Worm (Caenorhabditis elegans) whole organism, L4 larva: ENCODE results near the gene unc-77.

Experiments
- F37D6.2 ChIP-seq: sonication (generic microtip); optimal IDR thresholded peaks from 2 replicates; lab custom pipeline; 2016; ENCODE audit warnings: mild to moderate bottlenecking, missing genetic modification characterization, missing compliant biosample characterization
- F44E2.7 ChIP-seq: fragments of 200-800 bp; sonication (Bioruptor generic); IDR thresholded peaks from 2 replicates; pipeline ENCODE4 v2.1.2; 2022; ENCODE audit warnings: missing genetic modification characterization, missing compliant biosample characterization
- R02D3.7 ChIP-seq: fragments of 150-350 bp; sonication (generic microtip); optimal IDR thresholded peaks from 3 replicates; lab custom pipeline; 2014; ENCODE audit warnings: missing biosample characterization, missing genetic modification characterization
- T20F7.1 ChIP-seq: fragments of 200-800 bp; sonication (Bioruptor generic); optimal IDR thresholded peaks from 2 replicates; lab custom pipeline; 2018; ENCODE audit warnings: mild to moderate bottlenecking, missing genetic modification characterization, missing compliant biosample characterization
- Y75B8A.6 ChIP-seq: fragments of 200-800 bp; sonication (Bioruptor generic); IDR thresholded peaks from 2 replicates; pipeline ENCODE4 v1.3.6; 2022; ENCODE audit warnings: missing genetic modification reagents, missing genetic modification characterization, missing compliant biosample characterization
- ZK337.2 ChIP-seq: fragments of 200-800 bp; sonication (Bioruptor generic); IDR thresholded peaks from 2 replicates; pipeline ENCODE4 v1.3.6; 2022; ENCODE audit warnings: missing genetic modification reagents, missing genetic modification characterization, missing compliant biosample characterization
- aly-2 ChIP-seq: sonication (generic microtip); optimal IDR thresholded peaks from 2 replicates; lab custom pipeline; 2018; ENCODE audit warnings: missing biosample characterization, missing genetic modification characterization
- ama-1 ChIP-seq: fragments of 150-350 bp; optimal IDR thresholded peaks from 2 replicates; lab custom pipeline; 2014; ENCODE audit warnings: inconsistent platforms, mixed read lengths
- attf-4 ChIP-seq: sonication (generic microtip); optimal IDR thresholded peaks from 3 replicates; lab custom pipeline; 2017; ENCODE audit warnings: missing biosample characterization, missing genetic modification characterization
- ceh-20 ChIP-seq: fragments of 200-800 bp; sonication (Bioruptor generic); IDR thresholded peaks from 2 replicates; pipeline ENCODE4 v1.3.6; 2022; ENCODE audit warnings: missing genetic modification reagents, missing genetic modification characterization, missing compliant biosample characterization
- ceh-32 ChIP-seq: sonication (generic microtip); optimal IDR thresholded peaks from 2 replicates; lab custom pipeline; 2016; ENCODE audit warnings: mild to moderate bottlenecking, missing genetic modification characterization, missing compliant biosample characterization; ENCODE audit not compliant: poor library complexity
- ceh-82 ChIP-seq: sonication (generic microtip); optimal IDR thresholded peaks from 2 replicates; lab custom pipeline; 2017; ENCODE audit warnings: missing biosample characterization, missing genetic modification characterization
- ces-1 ChIP-seq: fragments of 150-350 bp; sonication (generic microtip); optimal IDR thresholded peaks from 4 replicates; lab custom pipeline; 2014; ENCODE audit warnings: missing biosample characterization, missing genetic modification reagents, missing genetic modification characterization
- ctbp-1 ChIP-seq: fragments of 200-800 bp; sonication (Bioruptor generic); IDR thresholded peaks from 2 replicates; pipeline ENCODE4 v1.3.6; 2022; ENCODE audit warnings: missing genetic modification reagents, missing genetic modification characterization, missing compliant biosample characterization
- daf-16 ChIP-seq, 3 experiments: sonication (generic microtip); optimal IDR thresholded peaks; 2 replicates each; lab custom pipeline; 2016 to 2017; ENCODE audit warnings: missing genetic modification characterization in 3 of 3, missing genetic modification reagents in 3 of 3, mild to moderate bottlenecking in 2 of 3, missing compliant biosample characterization in 2 of 3, missing biosample characterization in 1 of 3, moderate library complexity in 1 of 3
- dmd-6 ChIP-seq: fragments of 200-800 bp; sonication (Bioruptor generic); IDR thresholded peaks from 2 replicates; pipeline ENCODE4 v1.3.6; 2022; ENCODE audit warnings: missing genetic modification reagents, missing genetic modification characterization, missing compliant biosample characterization
- dmd-9 ChIP-seq: fragments of 200-800 bp; sonication (Bioruptor generic); IDR thresholded peaks from 2 replicates; pipeline ENCODE4 v1.3.6; 2022; ENCODE audit warnings: missing genetic modification reagents, missing genetic modification characterization, missing compliant biosample characterization
- dpl-1 ChIP-seq: fragments of 150-350 bp; optimal IDR thresholded peaks from 2 replicates; lab custom pipeline; 2014; ENCODE audit warnings: missing biosample characterization, missing genetic modification reagents, missing genetic modification characterization
- dve-1 ChIP-seq: sonication (generic microtip); optimal IDR thresholded peaks from 2 replicates; lab custom pipeline; 2017; ENCODE audit warnings: antibody characterized with exemption, mild to moderate bottlenecking, missing genetic modification characterization, missing compliant biosample characterization; ENCODE audit not compliant: insufficient read depth
- gei-8 ChIP-seq: fragments of 200-800 bp; sonication (Bioruptor generic); optimal IDR thresholded peaks from 2 replicates; lab custom pipeline; 2018; ENCODE audit warnings: mild to moderate bottlenecking, missing genetic modification characterization, missing compliant biosample characterization
- hlh-11 ChIP-seq: fragments of 200-800 bp; sonication (Bioruptor generic); optimal IDR thresholded peaks from 2 replicates; lab custom pipeline; 2018; ENCODE audit warnings: mild to moderate bottlenecking, missing genetic modification characterization, missing compliant biosample characterization
- lin-1 ChIP-seq: fragments of 200-800 bp; sonication (Bioruptor generic); IDR thresholded peaks from 2 replicates; pipeline ENCODE4 v1.3.6; 2022; ENCODE audit warnings: missing genetic modification reagents, missing genetic modification characterization, missing compliant biosample characterization
- lin-13 ChIP-seq: fragments of 150-350 bp; optimal IDR thresholded peaks from 2 replicates; lab custom pipeline; 2014; ENCODE audit warnings: missing biosample characterization, missing genetic modification reagents, missing genetic modification characterization
- lin-15B ChIP-seq: fragments of 150-350 bp; sonication (generic microtip); optimal IDR thresholded peaks from 3 replicates; lab custom pipeline; 2014; ENCODE audit warnings: missing biosample characterization, missing genetic modification characterization
- lin-39 ChIP-seq: fragments of 150-350 bp; optimal IDR thresholded peaks from 2 replicates; lab custom pipeline; 2014; ENCODE audit warnings: missing biosample characterization, missing genetic modification reagents, missing genetic modification characterization
- madf-5 ChIP-seq, 2 experiments: fragments of 200-800 bp; sonication (Bioruptor generic); IDR thresholded peaks; 2 replicates each; pipeline ENCODE4 v1.3.6; 2022; ENCODE audit warnings: missing compliant biosample characterization in 2 of 2, missing genetic modification characterization in 2 of 2
- mdt-29 ChIP-seq: fragments of 200-800 bp; sonication (Bioruptor generic); IDR thresholded peaks from 2 replicates; pipeline ENCODE4 v1.3.6; 2022; ENCODE audit warnings: missing genetic modification reagents, missing genetic modification characterization, missing compliant biosample characterization
- mep-1 ChIP-seq: fragments of 150-350 bp; sonication (generic microtip); optimal IDR thresholded peaks from 3 replicates; lab custom pipeline; 2014; ENCODE audit warnings: missing biosample characterization, missing genetic modification characterization
- nhr-102 ChIP-seq: sonication (generic microtip); optimal IDR thresholded peaks from 2 replicates; lab custom pipeline; 2016; ENCODE audit warnings: mild to moderate bottlenecking, missing genetic modification characterization, moderate library complexity, missing compliant biosample characterization
- nhr-111 ChIP-seq: fragments of 200-800 bp; sonication (Bioruptor generic); optimal IDR thresholded peaks from 2 replicates; lab custom pipeline; 2018; ENCODE audit warnings: mild to moderate bottlenecking, missing genetic modification characterization, missing compliant biosample characterization
- nhr-28 ChIP-seq: fragments of 150-350 bp; optimal IDR thresholded peaks from 2 replicates; lab custom pipeline; 2014; ENCODE audit warnings: missing biosample characterization, missing genetic modification characterization
- nhr-41 ChIP-seq: fragments of 200-800 bp; sonication (Bioruptor generic); IDR thresholded peaks from 2 replicates; pipeline ENCODE4 v1.3.6; 2022; ENCODE audit warnings: missing genetic modification reagents, missing genetic modification characterization, missing compliant biosample characterization
- nhr-48 ChIP-seq: sonication (generic microtip); optimal IDR thresholded peaks from 2 replicates; lab custom pipeline; 2016; ENCODE audit warnings: mild to moderate bottlenecking, missing genetic modification characterization, missing compliant biosample characterization
- nhr-76 ChIP-seq: fragments of 150-350 bp; optimal IDR thresholded peaks from 2 replicates; lab custom pipeline; 2014; ENCODE audit warnings: missing biosample characterization, missing genetic modification characterization
- php-3 ChIP-seq: fragments of 200-800 bp; sonication (Bioruptor generic); IDR thresholded peaks from 2 replicates; pipeline ENCODE4 v1.3.6; 2022; ENCODE audit warnings: missing genetic modification reagents, missing genetic modification characterization, missing compliant biosample characterization
- pqm-1 ChIP-seq: sonication (generic microtip); optimal IDR thresholded peaks from 2 replicates; lab custom pipeline; 2017; ENCODE audit warnings: missing biosample characterization, missing genetic modification characterization
- sdz-12 ChIP-seq: fragments of 200-800 bp; sonication (Bioruptor generic); optimal IDR thresholded peaks from 2 replicates; lab custom pipeline; 2018; ENCODE audit warnings: mild to moderate bottlenecking, missing genetic modification characterization, missing compliant biosample characterization
- set-16 ChIP-seq: fragments of 200-800 bp; sonication (Bioruptor generic); IDR thresholded peaks from 2 replicates; pipeline ENCODE4 v1.3.6; 2022; ENCODE audit warnings: missing genetic modification reagents, missing genetic modification characterization, missing compliant biosample characterization
- skn-1 ChIP-seq: fragments of 150-350 bp; optimal IDR thresholded peaks from 2 replicates; lab custom pipeline; 2014; ENCODE audit warnings: missing biosample characterization, missing genetic modification characterization
- unc-39 ChIP-seq: sonication (generic microtip); optimal IDR thresholded peaks from 2 replicates; lab custom pipeline; 2017; ENCODE audit warnings: missing biosample characterization, missing genetic modification characterization
- zag-1 ChIP-seq: fragments of 150-350 bp; optimal IDR thresholded peaks from 2 replicates; lab custom pipeline; 2014; ENCODE audit warnings: missing biosample characterization, missing genetic modification characterization
- zfp-2 ChIP-seq: sonication (generic microtip); optimal IDR thresholded peaks from 2 replicates; lab custom pipeline; 2016; ENCODE audit warnings: mild to moderate bottlenecking, missing genetic modification characterization, missing compliant biosample characterization
- zip-2 ChIP-seq: fragments of 150-350 bp; optimal IDR thresholded peaks from 2 replicates; lab custom pipeline; 2014; ENCODE audit warnings: missing biosample characterization, missing genetic modification characterization
- ztf-11 ChIP-seq: fragments of 150-350 bp; optimal IDR thresholded peaks from 2 replicates; lab custom pipeline; 2014; ENCODE audit warnings: missing biosample characterization, missing genetic modification characterization
- ztf-7 ChIP-seq: fragments of 150-350 bp; optimal IDR thresholded peaks from 2 replicates; lab custom pipeline; 2014; ENCODE audit warnings: missing biosample characterization, missing genetic modification characterization

The unc-77 gene

DNA sequence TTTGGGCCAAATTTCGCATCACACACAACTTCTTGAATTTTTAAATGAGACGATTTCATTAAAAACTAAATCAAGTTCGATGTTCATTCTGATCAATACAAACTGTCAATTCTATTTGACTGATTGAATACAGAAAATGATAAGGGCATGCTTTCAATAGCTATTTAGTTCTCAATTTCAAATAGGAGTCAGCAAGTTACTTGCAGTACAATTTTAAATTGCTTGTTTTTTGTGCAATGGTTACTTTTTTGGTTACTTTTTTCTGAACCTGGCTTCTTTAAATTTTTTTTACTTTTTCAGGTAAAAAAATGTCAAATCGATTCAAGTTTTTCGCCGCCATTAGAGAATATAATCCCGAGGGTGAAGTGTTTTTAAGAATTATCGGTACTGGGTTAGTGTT, 41.5 kb upstream of the unc-77 start, which contains the start of gene C49A9.2:
Gene C49A9.2 (plus strand): TSS at position 301 of the 400 bp plus-strand sequence.
- peak; percentile 18 for TF ChIP-seq nhr-28 (tag; lab: Kevin White, UChicago)
- no peak for TF ChIP-seq F44E2.7 (GFP tag; lab: Robert Waterston, UW)
- no peak for TF ChIP-seq nhr-111 (GFP tag; lab: Kevin White, UChicago)
- TF ChIP-seq pqm-1 (tag; lab: Kevin White, UChicago), result peak; percentile 8
- TF ChIP-seq R02D3.7 (tag; lab: Kevin White, UChicago), result no peak
- no peak for TF ChIP-seq daf-16 (GFP tag; optimal IDR thresholded peaks at IDR 0.05; lab: Kevin White, UChicago)
- peak; percentile 36 for TF ChIP-seq daf-16 (tag; optimal IDR thresholded peaks at IDR 0.05; lab: Kevin White, UChicago)

DNA sequence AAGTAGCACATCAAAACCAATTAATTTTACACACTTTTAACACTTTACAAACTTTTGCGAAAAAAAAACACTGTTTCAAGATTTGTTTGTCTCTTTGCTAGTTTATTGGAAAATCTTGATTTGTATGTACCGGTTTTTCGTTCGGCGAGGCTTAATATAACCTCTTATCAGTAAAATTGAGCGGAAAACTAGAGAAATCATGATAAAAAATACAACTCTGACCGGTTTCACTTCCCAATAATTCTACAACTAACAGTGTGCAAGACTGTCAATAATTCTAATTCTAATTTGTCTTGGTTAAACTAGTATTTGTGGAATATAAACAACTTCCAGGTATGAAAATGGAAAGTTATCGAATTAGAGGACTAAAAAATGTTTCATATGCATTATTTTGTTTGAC, 38.2 kb upstream of the unc-77 start, which contains the start of gene C49A9.3:
Gene C49A9.3 (plus strand): TSS at position 212 of the 400 bp plus-strand sequence.
- TF ChIP-seq nhr-102 (tag; lab: Kevin White, UChicago) (no peak), F37D6.2 (tag; lab: Kevin White, UChicago) (no peak), lin-13 (GFP tag; lab: Kevin White, UChicago) (no peak), lin-15B (tag; lab: Kevin White, UChicago) (no peak), nhr-28 (tag; lab: Kevin White, UChicago) (peak; percentile 64), daf-16 (GFP tag; optimal IDR thresholded peaks at IDR 0.05; lab: Kevin White, UChicago) (no peak), daf-16 (tag; optimal IDR thresholded peaks at IDR 0.05; lab: Kevin White, UChicago) (peak; percentile 73), attf-4 (tag; lab: Kevin White, UChicago) (no peak), ztf-7 (tag; lab: Kevin White, UChicago) (no peak), sdz-12 (GFP tag; lab: Kevin White, UChicago) (no peak), madf-5 (GFP tag; IDR thresholded peaks at IDR 0.05; lab: Robert Waterston, UW) (no peak), nhr-111 (GFP tag; lab: Kevin White, UChicago) (no peak), php-3 (GFP tag; lab: Robert Waterston, UW) (0 out of 2 replicates have a peak, but pooled peaks have one; percentile 34), dmd-9 (GFP tag; lab: Robert Waterston, UW) (no peak), ces-1 (GFP tag; lab: Kevin White, UChicago) (no peak), dmd-6 (peak; percentile 35; the same call in 1 of the 2 replicates), zip-2 (tag; lab: Kevin White, UChicago) (no peak), pqm-1 (tag; lab: Kevin White, UChicago) (peak; percentile 55), ctbp-1 (GFP tag; lab: Robert Waterston, UW) (no peak), ztf-11 (tag; lab: Kevin White, UChicago) (no peak), dpl-1 (no peak), mdt-29 (GFP tag; lab: Robert Waterston, UW) (no peak), ceh-82 (no peak), T20F7.1 (GFP tag; lab: Kevin White, UChicago) (no peak), ceh-32 (no peak), ceh-20 (GFP tag; lab: Robert Waterston, UW) (no peak), zfp-2 (no peak), nhr-41 (GFP tag; lab: Robert Waterston, UW) (no peak), aly-2 (tag; lab: Kevin White, UChicago) (no peak), dve-1 (no peak), skn-1 (no peak), ZK337.2 (GFP tag; lab: Robert Waterston, UW) (no peak), unc-39 (no peak)

ce11 chrIV:6220142-6220541, 36.5 kb upstream of the unc-77 start:
- TF ChIP-seq lin-1 (GFP tag; lab: Robert Waterston, UW) (peak; percentile 76), dmd-6 (peak; percentile 79)

DNA sequence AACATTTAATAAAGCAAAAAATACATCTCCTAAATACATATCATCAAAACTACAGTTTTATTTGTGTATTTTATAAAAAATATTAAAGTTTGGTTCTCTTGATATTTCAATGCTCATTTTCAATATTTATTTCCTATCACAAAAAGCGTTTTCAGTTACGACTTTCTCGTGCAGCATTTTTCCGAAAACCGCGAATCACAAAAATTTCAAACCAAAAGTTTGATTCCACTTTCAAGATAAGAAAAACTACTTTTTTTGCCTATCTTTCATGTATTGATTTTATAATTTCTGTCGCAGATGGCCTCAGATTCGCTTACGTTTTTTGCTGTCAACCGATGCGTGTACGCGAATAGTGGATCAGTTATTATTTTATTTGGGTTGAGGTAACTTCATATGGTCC, 35.8 kb upstream of the unc-77 start, which contains the start of gene C49A9.4:
Gene C49A9.4 (plus strand): TSS at position 265 of the 400 bp plus-strand sequence.
- TF ChIP-seq dmd-6 (peak; percentile 42; the same call in 1 of the 2 replicates), mep-1 (tag; lab: Kevin White, UChicago) (peak; percentile 6), Y75B8A.6 (no peak), ceh-82 (no peak), nhr-48 (tag; lab: Kevin White, UChicago) (no peak), F37D6.2 (tag; lab: Kevin White, UChicago) (no peak), attf-4 (tag; lab: Kevin White, UChicago) (no peak), hlh-11 (tag; lab: Kevin White, UChicago) (peak; percentile 6), nhr-76 (tag; lab: Kevin White, UChicago) (no peak), ama-1 (lab: Kevin White, UChicago) (no peak), ctbp-1 (GFP tag; lab: Robert Waterston, UW) (no peak), nhr-28 (tag; lab: Kevin White, UChicago) (no peak), daf-16 (GFP tag; optimal IDR thresholded peaks at IDR 0.05; lab: Kevin White, UChicago) (no peak), daf-16 (tag; optimal IDR thresholded peaks at IDR 0.05; lab: Kevin White, UChicago) (peak; percentile 70), zag-1 (tag; lab: Kevin White, UChicago) (no peak), pqm-1 (tag; lab: Kevin White, UChicago) (peak; percentile 46), lin-39 (tag; lab: Kevin White, UChicago) (no peak), set-16 (GFP tag; lab: Robert Waterston, UW) (no peak), gei-8 (GFP tag; lab: Kevin White, UChicago) (no peak)
